Fruit fly (Drosophila melanogaster): Measurements from ENCODE around the gene CG5131.

CG5131 gene

DNA sequence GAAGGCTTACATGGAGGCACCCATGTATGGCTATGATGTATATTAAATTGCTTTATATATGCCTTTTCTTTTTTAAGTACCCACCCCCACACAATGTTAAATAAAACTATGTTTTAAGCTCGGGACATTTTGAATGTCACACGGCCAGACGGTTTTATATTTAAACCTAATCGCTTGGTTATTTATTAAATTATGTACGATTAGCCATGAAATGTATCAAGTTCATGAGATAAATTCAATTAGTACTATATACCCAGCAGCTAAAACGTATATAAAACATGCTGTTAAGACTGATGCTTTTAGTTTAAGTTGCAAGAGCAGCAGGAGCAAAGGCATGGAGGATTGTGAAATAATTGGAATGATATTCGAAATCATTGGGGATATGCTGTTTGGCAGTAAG lies 1.2 kb downstream of the CG5131 start, which contains the start of the genes CG43221 and CG43645:
Gene CG43221, plus strand, starts transcription at position 301 of the 400 bp plus-strand sequence.
Gene CG43645, plus strand, starts transcription at position 301 of the 400 bp plus-strand sequence.
- TF ChIP-seq CG10654 (GFP tag; optimal IDR thresholded peaks at IDR 0.05) (no peak), CG7987 (GFP tag; optimal IDR thresholded peaks at IDR 0.05) (no peak), CG8359 (GFP tag; optimal IDR thresholded peaks at IDR 0.05; ENCODE audit: borderline replicate concordance) (no peak), Fer3 (tag; optimal IDR thresholded peaks at IDR 0.05) (no peak), CrebB (tag; optimal IDR thresholded peaks at IDR 0.05) (no peak), sens (GFP tag) (peak; percentile 4), disco-r (GFP tag; optimal IDR thresholded peaks at IDR 0.05) (no peak), CG11504 (tag; optimal IDR thresholded peaks at IDR 0.05) (no peak)

DNA sequence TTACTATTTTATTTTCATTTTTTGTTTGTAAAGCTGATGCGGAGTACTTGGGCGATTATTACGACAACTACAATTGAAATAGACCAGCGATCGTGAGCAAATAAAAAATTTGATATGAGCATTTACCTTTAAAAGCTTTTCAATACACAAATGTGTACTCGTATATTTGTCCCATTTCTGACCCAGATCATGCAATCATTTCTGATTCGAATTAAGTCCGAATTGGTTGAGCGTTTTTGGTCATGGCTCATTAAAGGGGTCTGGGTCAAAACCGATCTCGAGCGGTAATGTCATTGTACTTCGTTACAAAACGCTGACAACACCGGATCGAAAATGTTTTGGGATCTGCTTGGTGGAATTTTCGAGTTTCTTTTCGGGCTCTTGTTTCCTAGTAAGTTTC lies 2.0 kb downstream of the CG5131 start, which contains the start of gene CG43220:
Gene CG43220, plus strand, starts transcription at position 301 of the 400 bp plus-strand sequence.
- TF ChIP-seq sisA (GFP tag; IDR thresholded peaks at IDR 0.05), result no peak
- no peak for TF ChIP-seq caup (GFP tag; optimal IDR thresholded peaks at IDR 0.05; ENCODE audit: severe bottlenecking)
- no peak for TF ChIP-seq ssp (GFP tag; IDR thresholded peaks at IDR 0.05)
- TF ChIP-seq dm (GFP tag; optimal IDR thresholded peaks at IDR 0.05), result no peak
- TF ChIP-seq zen (tag; optimal IDR thresholded peaks at IDR 0.05), result no peak
- no peak for TF ChIP-seq wdn (GFP tag; IDR thresholded peaks at IDR 0.05)

DNA sequence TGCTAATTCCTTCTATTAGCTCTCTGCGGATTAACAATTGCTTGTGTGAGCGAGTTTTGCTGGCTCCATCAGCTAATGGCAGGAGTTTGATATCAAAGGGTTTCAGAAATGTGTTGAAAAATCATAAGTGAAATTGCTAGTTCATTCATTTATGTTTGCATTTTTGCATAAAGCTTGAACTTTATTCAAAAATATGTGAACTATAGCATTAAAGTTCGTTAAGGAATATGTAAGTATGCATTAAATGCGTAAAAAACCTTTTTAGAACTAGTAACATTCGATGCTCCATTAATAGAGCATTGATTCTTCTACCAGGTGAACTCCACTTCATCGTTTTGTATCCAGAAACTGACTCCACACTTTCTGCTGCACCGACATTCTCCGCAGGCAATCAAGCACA lies 8.4 kb downstream of the CG5131 start:
- TF ChIP-seq Lpt (GFP tag; optimal IDR thresholded peaks at IDR 0.05) (no peak), Drgx (GFP tag; IDR thresholded peaks at IDR 0.05) (no peak), Deaf1 (tag; optimal IDR thresholded peaks at IDR 0.05) (no peak), wek (GFP tag; optimal IDR thresholded peaks at IDR 0.05) (no peak), HmgD (GFP tag; optimal IDR thresholded peaks at IDR 0.05) (no peak), sqz (GFP tag; optimal IDR thresholded peaks at IDR 0.05) (no peak), salm (tag; optimal IDR thresholded peaks at IDR 0.05) (no peak), Doc3 (GFP tag; IDR thresholded peaks at IDR 0.05; ENCODE audit: partially characterized antibody) (no peak), ac (GFP tag; optimal IDR thresholded peaks at IDR 0.05) (no peak), CG4707 (GFP tag; optimal IDR thresholded peaks at IDR 0.05) (no peak), HLHmδ (GFP tag; optimal IDR thresholded peaks at IDR 0.05) (no peak), CG17802 (tag; optimal IDR thresholded peaks at IDR 0.05) (no peak), chinmo (GFP tag; IDR thresholded peaks at IDR 0.05; ENCODE audit: partially characterized antibody) (no peak), CG15011 (GFP tag; optimal IDR thresholded peaks at IDR 0.05) (no peak), sima (GFP tag; optimal IDR thresholded peaks at IDR 0.05) (no peak), Hey (tag; optimal IDR thresholded peaks at IDR 0.05) (no peak), CG12155 (GFP tag; optimal IDR thresholded peaks at IDR 0.05) (no peak), Rx (GFP tag; IDR thresholded peaks at IDR 0.05) (no peak), abd-A (tag; optimal IDR thresholded peaks at IDR 0.05) (no peak), toy (GFP tag; IDR thresholded peaks at IDR 0.05) (no peak)

DNA sequence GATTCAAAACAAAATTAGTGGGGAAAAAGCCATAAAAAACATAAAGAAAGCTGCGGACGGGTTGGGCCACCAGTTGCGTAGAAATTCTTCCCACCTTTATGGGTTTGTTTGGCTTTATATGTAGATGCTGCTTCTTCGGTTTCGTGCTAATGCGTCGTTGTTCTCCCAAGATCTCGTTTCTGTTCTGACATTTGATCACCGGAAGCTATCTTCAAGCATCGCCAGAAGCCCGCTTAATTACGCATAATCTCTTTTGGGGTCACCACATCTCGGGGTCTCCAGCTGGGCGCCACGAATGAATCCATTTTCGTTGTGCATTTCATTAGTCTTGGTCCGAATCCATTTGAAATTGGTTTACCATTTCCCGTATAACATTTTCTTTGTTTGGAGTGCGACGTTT lies 11.5 kb downstream of the CG5131 start:
- peak; percentile 64 for TF ChIP-seq oc (tag; optimal IDR thresholded peaks at IDR 0.05)
- peak in 1 of 2 experiments; percentile 56 for TF ChIP-seq Hr78 (GFP tag; optimal IDR thresholded peaks at IDR 0.05)
- peak; percentile 48 for TF ChIP-seq gsb-n (tag; optimal IDR thresholded peaks at IDR 0.05)
- TF ChIP-seq CG2199 (GFP tag; IDR thresholded peaks at IDR 0.05), result 0 out of 3 replicates have a peak, but pooled peaks have one; percentile 29
- no peak for TF ChIP-seq CG1233 (GFP tag; optimal IDR thresholded peaks at IDR 0.05)
- no peak for TF ChIP-seq Bteb2 (GFP tag; optimal IDR thresholded peaks at IDR 0.05)
- TF ChIP-seq abd-A (tag; optimal IDR thresholded peaks at IDR 0.05), result peak; percentile 82
- peak; percentile 50 for TF ChIP-seq kni (GFP tag; optimal IDR thresholded peaks at IDR 0.05)
- no peak for TF ChIP-seq org-1 (GFP tag; optimal IDR thresholded peaks at IDR 0.05)
- no peak for TF ChIP-seq zfh1 (GFP tag; IDR thresholded peaks at IDR 0.05)
- no peak for TF ChIP-seq CG17328 (GFP tag; IDR thresholded peaks at IDR 0.05)
- TF ChIP-seq crc (GFP tag; optimal IDR thresholded peaks at IDR 0.05), result no peak
- TF ChIP-seq Awh (GFP tag; IDR thresholded peaks at IDR 0.05), result peak; percentile 44; the same call in 1 of the 2 replicates
- TF ChIP-seq grn (GFP tag; optimal IDR thresholded peaks at IDR 0.05), result peak; percentile 37
- TF ChIP-seq Asciz (GFP tag; optimal IDR thresholded peaks at IDR 0.05), result no peak
